Fruit fly (Drosophila melanogaster): ENCODE results near the gene Acp95EF.

Gene Acp95EF

DNA sequence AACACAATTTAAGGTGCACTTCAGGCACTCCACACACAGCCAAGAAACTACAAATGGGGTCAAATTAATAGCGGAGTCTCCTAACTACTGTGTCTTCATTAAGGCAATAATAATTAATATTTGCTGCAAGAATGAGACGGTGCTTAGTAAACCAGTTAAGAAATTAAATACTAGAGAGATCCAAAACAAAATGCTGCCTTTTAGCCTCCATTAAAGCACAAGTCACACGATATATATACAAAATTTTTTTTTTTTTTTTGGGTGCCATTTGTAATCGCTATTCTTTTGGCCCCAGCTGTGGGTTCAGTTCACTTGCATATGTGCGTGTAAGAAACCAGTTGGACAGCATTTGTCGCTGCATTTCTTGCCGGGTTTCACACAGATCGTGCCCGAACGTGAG lies 25.3 kb upstream of the Acp95EF start (continued):
- TF ChIP-seq scrt (GFP tag; optimal IDR thresholded peaks at IDR 0.05) (no peak), phol (tag; optimal IDR thresholded peaks at IDR 0.05) (peak; percentile 44), Poxn (GFP tag; IDR thresholded peaks at IDR 0.05) (no peak), tio (GFP tag; optimal IDR thresholded peaks at IDR 0.05) (no peak), CG4282 (GFP tag; optimal IDR thresholded peaks at IDR 0.05) (no peak), pum (GFP tag; optimal IDR thresholded peaks at IDR 0.05) (no peak), TFAM (GFP tag; optimal IDR thresholded peaks at IDR 0.05) (no peak), vvl (GFP tag; IDR thresholded peaks at IDR 0.05) (peak; percentile 38; the same call in 1 of the 2 replicates), CG7786 (GFP tag; optimal IDR thresholded peaks at IDR 0.05) (no peak)

DNA sequence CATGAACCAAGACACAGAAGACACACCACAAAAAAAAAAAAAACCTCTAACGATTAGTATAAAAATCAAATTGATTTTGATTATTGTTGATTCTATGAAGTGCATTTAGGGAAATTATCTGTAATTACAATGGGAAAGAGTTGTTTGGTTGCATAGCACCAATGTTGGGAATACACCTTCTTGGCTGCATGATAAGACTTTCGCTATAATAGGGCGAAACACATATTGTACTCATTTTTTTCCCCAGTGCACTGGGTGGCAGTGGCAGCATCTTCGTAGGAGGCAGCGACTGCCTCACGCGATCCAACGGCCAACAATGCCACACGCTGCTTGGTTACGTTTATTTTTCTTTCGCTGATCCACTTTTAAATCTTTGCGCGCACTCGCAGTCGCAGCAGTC lies 24.8 kb upstream of the Acp95EF start:
- TF ChIP-seq ATbp (GFP tag; optimal IDR thresholded peaks at IDR 0.05): peak; percentile 7
- TF ChIP-seq Sox102F (GFP tag; optimal IDR thresholded peaks at IDR 0.05): peak; percentile 9
- TF ChIP-seq zfh1 (GFP tag; IDR thresholded peaks at IDR 0.05): 0 out of 3 replicates have a peak, but pooled peaks have one; percentile 7
- TF ChIP-seq prd (optimal IDR thresholded peaks at IDR 0.05): no peak
- TF ChIP-seq prd (GFP tag; IDR thresholded peaks at IDR 0.05): 0 out of 3 replicates have a peak, but pooled peaks have one; percentile 16
- TF ChIP-seq amos (GFP tag; IDR thresholded peaks at IDR 0.05; ENCODE audit: partially characterized antibody): no peak
- TF ChIP-seq otp (GFP tag; IDR thresholded peaks at IDR 0.05): no peak

DNA sequence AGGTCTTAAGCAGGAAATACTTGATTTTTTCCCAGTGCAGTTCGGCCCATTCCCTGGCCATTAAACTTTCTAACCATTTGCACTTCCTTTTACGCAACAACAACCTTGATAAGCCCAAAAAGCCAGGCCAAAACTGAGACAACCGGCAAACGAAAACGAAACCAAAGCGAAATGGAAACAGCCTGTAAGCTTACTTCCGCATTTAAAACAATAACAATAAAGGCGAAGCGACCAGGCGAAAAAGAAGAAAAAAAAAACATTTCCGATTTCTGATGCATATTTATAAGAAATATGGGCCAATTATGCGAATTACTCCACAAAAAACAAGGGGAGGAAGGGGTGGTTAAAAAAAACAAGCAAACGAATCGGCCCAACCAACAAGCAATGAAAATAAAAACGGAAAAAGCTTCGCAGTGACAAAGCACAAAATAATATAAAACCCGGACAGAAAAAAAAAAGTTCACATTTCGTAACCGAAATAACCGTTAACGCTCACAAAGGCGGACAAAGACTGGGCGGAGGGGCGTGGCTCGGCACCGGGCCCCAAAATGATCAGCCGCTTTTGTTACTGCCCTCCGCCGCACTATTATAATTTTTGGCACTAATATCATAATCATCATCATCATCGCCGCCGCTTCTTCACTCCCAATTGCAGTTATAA lies 23.4 kb upstream of the Acp95EF start:
- TF ChIP-seq org-1 (GFP tag; optimal IDR thresholded peaks at IDR 0.05): no peak
- peak; percentile 82; the same call in 2 of the 4 replicates for TF ChIP-seq chinmo (GFP tag; IDR thresholded peaks at IDR 0.05; ENCODE audit: partially characterized antibody)
- TF ChIP-seq Blimp-1 (GFP tag; optimal IDR thresholded peaks at IDR 0.05): peak; percentile 56
- TF ChIP-seq BtbVII (GFP tag; optimal IDR thresholded peaks at IDR 0.05): no peak
- TF ChIP-seq vvl (GFP tag; IDR thresholded peaks at IDR 0.05): peak; percentile 44; the same call in 1 of the 2 replicates
- no peak for TF ChIP-seq CG34224 (GFP tag; IDR thresholded peaks at IDR 0.05; ENCODE audit: partially characterized antibody)
- no peak for TF ChIP-seq mirr (GFP tag; optimal IDR thresholded peaks at IDR 0.05)
- TF ChIP-seq CG4854 (GFP tag; optimal IDR thresholded peaks at IDR 0.05): no peak
- TF ChIP-seq Gug (GFP tag; IDR thresholded peaks at IDR 0.05): no peak
- TF ChIP-seq ap (GFP tag; IDR thresholded peaks at IDR 0.05): no peak
- peak in 1 of 2 experiments; percentile 83 for TF ChIP-seq Eip74EF (GFP tag; optimal IDR thresholded peaks at IDR 0.05)
- TF ChIP-seq bigmax (GFP tag; optimal IDR thresholded peaks at IDR 0.05): no peak
- no peak for TF ChIP-seq sens-2 (GFP tag; IDR thresholded peaks at IDR 0.05)
- TF ChIP-seq ken (GFP tag; IDR thresholded peaks at IDR 0.05): no peak
- TF ChIP-seq sqz (GFP tag; optimal IDR thresholded peaks at IDR 0.05): peak; percentile 67
- TF ChIP-seq stwl (tag; optimal IDR thresholded peaks at IDR 0.05): no peak
- TF ChIP-seq CG10565 (GFP tag; optimal IDR thresholded peaks at IDR 0.05): no peak
- TF ChIP-seq CG7271 (tag; optimal IDR thresholded peaks at IDR 0.05): no peak

DNA sequence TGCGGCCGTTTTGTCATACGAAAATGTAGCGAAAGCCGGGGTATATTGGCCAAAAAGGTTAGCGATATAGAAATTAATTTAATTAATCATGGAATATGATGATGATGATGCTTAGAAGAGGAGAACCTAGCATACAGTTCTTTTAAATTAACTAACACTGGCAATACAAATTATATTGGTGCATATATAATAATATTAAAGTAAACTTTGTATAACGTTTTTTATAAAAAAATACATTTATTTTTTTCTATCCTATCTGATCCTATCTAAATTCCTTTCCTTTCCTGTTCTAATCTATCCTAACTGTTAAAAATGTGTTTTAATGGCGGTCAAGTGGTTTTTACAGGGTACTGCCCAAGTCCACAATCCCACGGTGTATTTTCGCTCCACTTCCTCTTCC lies 22.8 kb upstream of the Acp95EF start:
- TF ChIP-seq Xbp1 (GFP tag; optimal IDR thresholded peaks at IDR 0.05) (peak; percentile 19), CG7556 (GFP tag; optimal IDR thresholded peaks at IDR 0.05) (peak; percentile 34), CG3065 (GFP tag; optimal IDR thresholded peaks at IDR 0.05) (no peak), row (GFP tag; IDR thresholded peaks at IDR 0.05) (peak; percentile 35; the same call in 2 of the 3 replicates), MESR4 (GFP tag; optimal IDR thresholded peaks at IDR 0.05) (no peak), Dp (GFP tag; optimal IDR thresholded peaks at IDR 0.05) (no peak), CG10209 (GFP tag; optimal IDR thresholded peaks at IDR 0.05) (peak; percentile 17), CG6683 (GFP tag; optimal IDR thresholded peaks at IDR 0.05) (no peak), TFAM (GFP tag; optimal IDR thresholded peaks at IDR 0.05) (no peak), CoRest (tag; optimal IDR thresholded peaks at IDR 0.05) (peak; percentile 58), Hr3 (GFP tag; optimal IDR thresholded peaks at IDR 0.05) (peak; percentile 23), kni (GFP tag; optimal IDR thresholded peaks at IDR 0.05) (no peak), bcd (GFP tag; optimal IDR thresholded peaks at IDR 0.05) (no peak), az2 (GFP tag; optimal IDR thresholded peaks at IDR 0.05) (peak; percentile 22), CG1832 (GFP tag; optimal IDR thresholded peaks at IDR 0.05) (no peak)

Data from whole organism, embryonic.